Worm (Caenorhabditis elegans): ENCODE data around the gene srw-77.
"Not testable (repeated sequence)": the region's sequence is repeated elsewhere in the genome, so short reads cannot be mapped to it uniquely, and the experiment has no call there.

Gene srw-77

DNA sequence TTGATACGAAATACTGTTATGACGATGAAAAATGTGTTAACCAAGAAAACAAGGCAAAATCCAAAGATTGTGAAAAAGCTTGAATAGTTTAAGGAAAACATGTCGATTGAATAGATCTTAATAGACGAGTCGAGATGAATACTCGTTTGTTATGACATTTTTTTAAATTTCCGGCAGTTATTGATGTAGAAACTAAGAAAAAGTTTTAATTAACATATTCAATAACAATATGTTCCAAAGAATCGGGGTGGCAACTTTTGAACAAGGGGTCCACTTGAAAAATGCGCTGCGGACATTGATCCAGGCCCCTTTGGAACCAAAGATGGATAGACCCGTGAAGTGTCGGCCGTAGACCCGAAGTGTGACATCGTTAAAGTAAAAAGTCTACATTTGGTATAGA, 27.7 kb upstream of the srw-77 start, which contains the start of gene str-61:
str-61 (minus strand) TSS at position 101 of the 400 bp plus-strand sequence.
- TF ChIP-seq dve-1 (tag; optimal IDR thresholded peaks at IDR 0.05): no peak
- no peak for TF ChIP-seq rnt-1 (tag; optimal IDR thresholded peaks at IDR 0.05)
- TF ChIP-seq elt-2 (tag; optimal IDR thresholded peaks at IDR 0.05): no peak
- TF ChIP-seq syd-9 (tag; optimal IDR thresholded peaks at IDR 0.05): no peak
- TF ChIP-seq pha-4 (tag; optimal IDR thresholded peaks at IDR 0.05): no peak
- TF ChIP-seq T23F11.4 (GFP tag; optimal IDR thresholded peaks at IDR 0.05): no peak
- no peak for TF ChIP-seq eyg-1 (tag; optimal IDR thresholded peaks at IDR 0.05)
- no peak for TF ChIP-seq madf-2 (tag; optimal IDR thresholded peaks at IDR 0.05)
- TF ChIP-seq ref-2 (tag; optimal IDR thresholded peaks at IDR 0.05): no peak
- no peak for TF ChIP-seq npax-4 (tag; optimal IDR thresholded peaks at IDR 0.05)
- no peak for TF ChIP-seq ceh-24 (tag; optimal IDR thresholded peaks at IDR 0.05)
- no peak for TF ChIP-seq pqm-1 (tag; optimal IDR thresholded peaks at IDR 0.05)
- no peak for TF ChIP-seq ceh-18 (tag; optimal IDR thresholded peaks at IDR 0.05)
- no peak for TF ChIP-seq ttx-3 (tag; optimal IDR thresholded peaks at IDR 0.05)
- no peak for TF ChIP-seq ahr-1 (tag; optimal IDR thresholded peaks at IDR 0.05)
- no peak for TF ChIP-seq F13H6.1 (tag; optimal IDR thresholded peaks at IDR 0.05)
- TF ChIP-seq Y22D7AL.16 (tag; optimal IDR thresholded peaks at IDR 0.05): no peak
- no peak for TF ChIP-seq hlh-15 (tag; optimal IDR thresholded peaks at IDR 0.05)
- no peak for TF ChIP-seq K02D7.2 (tag; optimal IDR thresholded peaks at IDR 0.05)
- TF ChIP-seq elt-4 (tag; optimal IDR thresholded peaks at IDR 0.05): no peak

DNA sequence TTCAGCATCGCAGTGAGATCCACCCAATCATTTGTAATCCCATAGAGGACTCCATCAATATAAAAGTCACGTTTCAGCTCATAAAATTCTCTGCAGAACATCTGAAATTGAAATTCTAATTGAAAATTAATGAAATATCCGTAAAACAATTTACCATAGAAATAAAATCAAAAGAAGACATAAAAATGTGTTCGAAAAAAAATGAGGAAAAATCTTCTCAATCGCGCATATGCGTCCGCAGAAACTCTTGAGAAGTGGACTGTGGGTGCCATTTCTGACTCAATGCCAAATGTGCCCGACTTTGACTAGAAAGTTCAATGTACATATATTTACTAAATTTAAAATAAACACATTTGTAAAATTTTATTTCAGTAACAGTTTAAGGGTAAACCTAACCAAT, 25.0 kb upstream of the srw-77 start, which contains the start of gene F14F8.9:
F14F8.9 (minus strand) TSS at position 101 of the 400 bp plus-strand sequence.
- TF ChIP-seq dmd-4 (tag; optimal IDR thresholded peaks at IDR 0.05; ENCODE audit: borderline replicate concordance) (no peak), pag-3 (tag; optimal IDR thresholded peaks at IDR 0.05; ENCODE audit: borderline replicate concordance) (no peak), unc-3 (GFP tag; conservative IDR thresholded peaks at IDR 0.05) (no peak), unc-3 (tag; optimal IDR thresholded peaks at IDR 0.05) (no peak), Y22D7AL.16 (tag; optimal IDR thresholded peaks at IDR 0.05) (no peak), ttx-3 (tag; optimal IDR thresholded peaks at IDR 0.05) (no peak), odd-2 (tag; optimal IDR thresholded peaks at IDR 0.05) (no peak), fkh-6 (tag; optimal IDR thresholded peaks at IDR 0.05) (no peak), C08G9.2 (tag; optimal IDR thresholded peaks at IDR 0.05) (no peak), dve-1 (tag; optimal IDR thresholded peaks at IDR 0.05) (no peak), elt-2 (tag; optimal IDR thresholded peaks at IDR 0.05) (no peak), fkh-10 (GFP tag; optimal IDR thresholded peaks at IDR 0.05) (no peak)

DNA sequence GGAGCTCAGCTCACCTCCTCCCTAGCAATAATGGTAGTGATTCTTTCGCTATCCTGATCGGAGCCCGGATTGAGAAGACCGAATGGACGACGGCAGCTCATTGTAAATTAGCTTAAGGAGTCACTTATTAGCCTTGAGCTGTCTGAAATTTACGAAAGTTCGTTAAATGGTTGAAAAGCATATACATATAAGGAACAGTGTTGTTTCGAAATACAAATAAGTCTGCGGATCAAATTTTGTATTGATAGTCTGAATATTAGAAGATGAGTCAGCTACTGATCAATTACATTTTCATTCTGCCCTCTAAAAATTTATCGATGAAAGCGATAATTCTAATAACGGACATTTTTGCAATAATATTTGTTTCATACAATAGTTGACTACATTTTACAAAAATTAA, 23.2 kb upstream of the srw-77 start, which contains the start of gene F14F8.14:
F14F8.14 (minus strand) TSS at position 101 of the 400 bp plus-strand sequence.
- TF ChIP-seq odd-2 (tag; optimal IDR thresholded peaks at IDR 0.05): no peak
- TF ChIP-seq pqm-1 (tag; optimal IDR thresholded peaks at IDR 0.05): no peak
- TF ChIP-seq T23F11.4 (GFP tag; optimal IDR thresholded peaks at IDR 0.05): no peak
- no peak for TF ChIP-seq lin-11 (tag; optimal IDR thresholded peaks at IDR 0.05)

DNA sequence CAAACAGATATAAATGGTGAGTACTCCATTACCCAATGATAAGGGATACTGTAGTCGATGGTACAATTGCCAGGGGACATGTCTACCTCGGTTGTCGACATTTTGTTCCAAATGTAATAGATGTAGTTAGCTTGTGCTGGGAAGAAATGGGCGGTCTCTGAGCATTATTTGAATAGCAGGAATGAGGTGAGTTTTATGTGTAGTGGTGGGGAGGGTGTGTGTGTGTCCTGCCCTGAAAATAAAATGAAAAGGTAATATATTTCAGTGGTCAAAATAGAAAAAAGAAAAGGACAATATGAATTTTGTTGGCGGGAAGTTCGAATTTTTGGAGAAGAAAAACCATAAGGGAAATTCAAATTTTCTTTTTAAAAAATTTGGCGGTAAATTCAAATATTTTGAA, 17.4 kb upstream of the srw-77 start, which contains the start of gene Y70C5B.2:
Y70C5B.2 (minus strand) TSS at position 101 of the 400 bp plus-strand sequence.
- TF ChIP-seq ceh-2, ahr-1, F13H6.1 (tag; optimal IDR thresholded peaks at IDR 0.05): not testable (repeated sequence)

DNA sequence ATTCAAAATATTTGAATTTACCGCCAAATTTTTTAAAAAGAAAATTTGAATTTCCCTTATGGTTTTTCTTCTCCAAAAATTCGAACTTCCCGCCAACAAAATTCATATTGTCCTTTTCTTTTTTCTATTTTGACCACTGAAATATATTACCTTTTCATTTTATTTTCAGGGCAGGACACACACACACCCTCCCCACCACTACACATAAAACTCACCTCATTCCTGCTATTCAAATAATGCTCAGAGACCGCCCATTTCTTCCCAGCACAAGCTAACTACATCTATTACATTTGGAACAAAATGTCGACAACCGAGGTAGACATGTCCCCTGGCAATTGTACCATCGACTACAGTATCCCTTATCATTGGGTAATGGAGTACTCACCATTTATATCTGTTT, 10.8 kb upstream of the srw-77 start, which contains the start of gene W06G6.15:
W06G6.15 (plus strand) TSS at position 301 of the 400 bp plus-strand sequence.
- not testable (repeated sequence) for TF ChIP-seq ceh-24 (tag; optimal IDR thresholded peaks at IDR 0.05); sox-2 (GFP tag; IDR thresholded peaks at IDR 0.05); tbx-7 (tag; optimal IDR thresholded peaks at IDR 0.05)

DNA sequence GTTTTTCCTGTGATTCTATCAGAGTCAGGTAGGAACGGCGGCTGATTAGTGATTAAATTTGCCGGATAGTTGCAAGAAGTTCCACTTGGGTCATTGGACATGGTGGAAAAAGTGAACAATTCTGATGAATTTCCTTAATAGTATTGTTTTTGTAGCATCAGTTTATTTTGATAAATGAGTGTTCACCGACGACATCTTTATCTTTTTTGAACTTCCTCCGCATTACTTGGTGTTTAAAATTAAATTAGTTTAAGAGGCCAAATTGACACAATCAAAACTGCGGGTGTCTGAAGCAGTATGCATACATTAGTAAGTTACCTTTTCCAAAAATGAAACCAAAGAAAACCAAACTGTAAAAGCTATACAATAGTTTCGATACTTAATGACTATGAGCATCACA, 5.7 kb upstream of the srw-77 start, which contains the start of gene W06G6.11:
W06G6.11 (minus strand) TSS at position 101 of the 400 bp plus-strand sequence.
- not testable (repeated sequence) for TF ChIP-seq npax-4 (tag; optimal IDR thresholded peaks at IDR 0.05); lim-6 (tag; optimal IDR thresholded peaks at IDR 0.05); unc-55 (GFP tag; optimal IDR thresholded peaks at IDR 0.05)

All from whole organism, late embryonic.